Fruit fly (Drosophila melanogaster): ENCODE data around the gene drn.
A peak's percentile ranks its signal among the peaks of the same experiment; 100 is the strongest.

The drn gene

dm6 chr3R:9352595-9353275 lies 12.7 kb downstream of the drn start:
- peak; percentile 33 to 61 for TF ChIP-seq dl (GFP tag; optimal IDR thresholded peaks at IDR 0.05; ENCODE audit: insufficient read depth in 1 of 2, partially characterized antibody in 2 of 2)
- no peak for TF ChIP-seq sage (GFP tag; optimal IDR thresholded peaks at IDR 0.05)
- TF ChIP-seq CrebA (GFP tag; optimal IDR thresholded peaks at IDR 0.05; ENCODE audit: borderline replicate concordance) = no peak
- no peak for TF ChIP-seq jim (GFP tag; optimal IDR thresholded peaks at IDR 0.05)
- no peak for TF ChIP-seq Jra (GFP tag; optimal IDR thresholded peaks at IDR 0.05)
- TF ChIP-seq rgr (GFP tag; optimal IDR thresholded peaks at IDR 0.05) = no peak
- TF ChIP-seq Mio (GFP tag; optimal IDR thresholded peaks at IDR 0.05) = no peak
- no peak for TF ChIP-seq HLH106 (tag; optimal IDR thresholded peaks at IDR 0.05)
- TF ChIP-seq Dif (GFP tag; optimal IDR thresholded peaks at IDR 0.05; ENCODE audit: partially characterized antibody) = peak; percentile 65
- TF ChIP-seq Hnf4 (GFP tag; optimal IDR thresholded peaks at IDR 0.05) = no peak
- TF ChIP-seq CG9705 (GFP tag; optimal IDR thresholded peaks at IDR 0.05) = no peak
- TF ChIP-seq Sp1 (GFP tag; optimal IDR thresholded peaks at IDR 0.05) = no peak
- no peak for TF ChIP-seq OdsH (GFP tag; optimal IDR thresholded peaks at IDR 0.05)
- no peak for TF ChIP-seq dsf (GFP tag; optimal IDR thresholded peaks at IDR 0.05; ENCODE audit: borderline replicate concordance)
- no peak for TF ChIP-seq psq (GFP tag; optimal IDR thresholded peaks at IDR 0.05)
- no peak for TF ChIP-seq Hr78 (GFP tag; optimal IDR thresholded peaks at IDR 0.05)
- TF ChIP-seq brk (GFP tag; optimal IDR thresholded peaks at IDR 0.05) = no peak
- no peak for TF ChIP-seq GATAd (GFP tag; optimal IDR thresholded peaks at IDR 0.05)
- TF ChIP-seq Hr83 (GFP tag; optimal IDR thresholded peaks at IDR 0.05; ENCODE audit: poor library complexity, severe bottlenecking) = peak; percentile 10
- no peak for TF ChIP-seq foxo (GFP tag; optimal IDR thresholded peaks at IDR 0.05)
- TF ChIP-seq br (GFP tag; optimal IDR thresholded peaks at IDR 0.05) = no peak
- TF ChIP-seq tai (GFP tag; optimal IDR thresholded peaks at IDR 0.05) = no peak
- no peak for TF ChIP-seq Vsx2 (GFP tag; optimal IDR thresholded peaks at IDR 0.05; ENCODE audit: partially characterized antibody)
- TF ChIP-seq Myc (optimal IDR thresholded peaks at IDR 0.05) = no peak
- TF ChIP-seq Rel (GFP tag; optimal IDR thresholded peaks at IDR 0.05) = no peak
- TF ChIP-seq Rel (tag; optimal IDR thresholded peaks at IDR 0.05) = peak; percentile 10
- no peak for TF ChIP-seq ey (GFP tag; optimal IDR thresholded peaks at IDR 0.05)
- no peak for TF ChIP-seq N (GFP tag; optimal IDR thresholded peaks at IDR 0.05)
- no peak for TF ChIP-seq sv (GFP tag; optimal IDR thresholded peaks at IDR 0.05)
- no peak for TF ChIP-seq Abd-B (GFP tag; optimal IDR thresholded peaks at IDR 0.05)
- TF ChIP-seq Dfd (GFP tag; optimal IDR thresholded peaks at IDR 0.05) = no peak
- TF ChIP-seq usp (GFP tag; optimal IDR thresholded peaks at IDR 0.05) = no peak
- no peak for TF ChIP-seq lola (GFP tag; optimal IDR thresholded peaks at IDR 0.05)
- no peak for TF ChIP-seq pan (optimal IDR thresholded peaks at IDR 0.05)

dm6 chr3R:9353276-9353652 lies 13.2 kb downstream of the drn start:
- TF ChIP-seq CG32264 (GFP tag; optimal IDR thresholded peaks at IDR 0.05) (no peak), CrebA (GFP tag; optimal IDR thresholded peaks at IDR 0.05; ENCODE audit: borderline replicate concordance) (no peak), CG9705 (GFP tag; optimal IDR thresholded peaks at IDR 0.05) (no peak), sv (GFP tag; optimal IDR thresholded peaks at IDR 0.05) (peak; percentile 47), Jra (GFP tag; optimal IDR thresholded peaks at IDR 0.05) (no peak), fru (GFP tag; optimal IDR thresholded peaks at IDR 0.05) (peak; percentile 74), HLH106 (tag; optimal IDR thresholded peaks at IDR 0.05) (peak; percentile 76), Hr78 (GFP tag; optimal IDR thresholded peaks at IDR 0.05) (no peak), usp (GFP tag; optimal IDR thresholded peaks at IDR 0.05) (no peak), Hnf4 (GFP tag; optimal IDR thresholded peaks at IDR 0.05) (peak; percentile 32), Sp1 (GFP tag; optimal IDR thresholded peaks at IDR 0.05) (peak; percentile 83), tai (GFP tag; optimal IDR thresholded peaks at IDR 0.05) (no peak), lola (GFP tag; optimal IDR thresholded peaks at IDR 0.05) (no peak), rgr (GFP tag; optimal IDR thresholded peaks at IDR 0.05) (peak; percentile 74), Rel (GFP tag; optimal IDR thresholded peaks at IDR 0.05) (no peak), Rel (tag; optimal IDR thresholded peaks at IDR 0.05) (no peak), br (GFP tag; optimal IDR thresholded peaks at IDR 0.05) (peak; percentile 30), N (GFP tag; optimal IDR thresholded peaks at IDR 0.05) (no peak), ey (GFP tag; optimal IDR thresholded peaks at IDR 0.05) (peak; percentile 54), dsf (GFP tag; optimal IDR thresholded peaks at IDR 0.05; ENCODE audit: borderline replicate concordance) (peak; percentile 45), jim (GFP tag; optimal IDR thresholded peaks at IDR 0.05) (no peak), GATAd (GFP tag; optimal IDR thresholded peaks at IDR 0.05) (no peak), woc (GFP tag; optimal IDR thresholded peaks at IDR 0.05) (no peak), OdsH (GFP tag; optimal IDR thresholded peaks at IDR 0.05) (peak; percentile 77), foxo (GFP tag; optimal IDR thresholded peaks at IDR 0.05) (peak in 1 of 2 experiments; percentile 78), Dfd (GFP tag; optimal IDR thresholded peaks at IDR 0.05) (no peak), Hr83 (GFP tag; optimal IDR thresholded peaks at IDR 0.05; ENCODE audit: poor library complexity, severe bottlenecking) (no peak), Mio (GFP tag; optimal IDR thresholded peaks at IDR 0.05) (no peak), Myc (optimal IDR thresholded peaks at IDR 0.05) (no peak), pan (optimal IDR thresholded peaks at IDR 0.05) (no peak), dmrt93B (GFP tag; optimal IDR thresholded peaks at IDR 0.05) (peak; percentile 50), Abd-B (GFP tag; optimal IDR thresholded peaks at IDR 0.05) (no peak), psq (GFP tag; optimal IDR thresholded peaks at IDR 0.05) (peak; percentile 79), sage (GFP tag; optimal IDR thresholded peaks at IDR 0.05) (peak; percentile 87), h (GFP tag; optimal IDR thresholded peaks at IDR 0.05) (peak; percentile 81), Dif (GFP tag; optimal IDR thresholded peaks at IDR 0.05; ENCODE audit: partially characterized antibody) (no peak), dl (GFP tag; optimal IDR thresholded peaks at IDR 0.05; ENCODE audit: insufficient read depth in 1 of 2, partially characterized antibody in 2 of 2) (no peak), Vsx2 (GFP tag; optimal IDR thresholded peaks at IDR 0.05; ENCODE audit: partially characterized antibody) (no peak), brk (GFP tag; optimal IDR thresholded peaks at IDR 0.05) (peak; percentile 65)

Measured in whole organism, wandering third instar larva.